Worm (Caenorhabditis elegans) whole organism, L4 larva: ENCODE data around the gene Y43B11AL.1.

ENCODE experiments used
- F10B5.3 ChIP-seq: sonication (generic microtip); optimal IDR thresholded peaks from 2 replicates; lab custom pipeline; 2016; ENCODE audit warnings: mild to moderate bottlenecking, missing genetic modification characterization, missing compliant biosample characterization
- F26F4.8 ChIP-seq: fragments of 200-800 bp; sonication (Bioruptor generic); conservative IDR thresholded peaks from 2 replicates; pipeline ENCODE4 v1.3.6; 2022; ENCODE audit warnings: missing genetic modification characterization, missing compliant biosample characterization
- F37D6.2 ChIP-seq: sonication (generic microtip); optimal IDR thresholded peaks from 2 replicates; lab custom pipeline; 2016; ENCODE audit warnings: mild to moderate bottlenecking, missing genetic modification characterization, missing compliant biosample characterization
- F44E2.7 ChIP-seq: fragments of 200-800 bp; sonication (Bioruptor generic); IDR thresholded peaks from 2 replicates; pipeline ENCODE4 v2.1.2; 2022; ENCODE audit warnings: missing genetic modification characterization, missing compliant biosample characterization
- R02D3.7 ChIP-seq: fragments of 150-350 bp; sonication (generic microtip); optimal IDR thresholded peaks from 3 replicates; lab custom pipeline; 2014; ENCODE audit warnings: missing biosample characterization, missing genetic modification characterization
- Y48G9A.11 ChIP-seq: fragments of 200-800 bp; sonication (Bioruptor generic); IDR thresholded peaks from 2 replicates; pipeline ENCODE4 v1.3.6; 2022; ENCODE audit warnings: missing genetic modification reagents, missing genetic modification characterization, missing compliant biosample characterization
- Y5F2A.4 ChIP-seq: fragments of 200-800 bp; sonication (Bioruptor generic); optimal IDR thresholded peaks from 2 replicates; lab custom pipeline; 2018; ENCODE audit warnings: mild to moderate bottlenecking, missing genetic modification characterization, missing compliant biosample characterization
- aha-1 ChIP-seq: fragments of 150-350 bp; peaks from one replicate; lab custom pipeline; 2014; ENCODE audit warnings: missing biosample characterization, missing genetic modification characterization
- arid-1 ChIP-seq: fragments of 200-800 bp; sonication (Bioruptor generic); conservative IDR thresholded peaks from 2 replicates; pipeline ENCODE4 v1.3.6; 2022; ENCODE audit warnings: missing genetic modification reagents, missing genetic modification characterization, missing compliant biosample characterization
- ceh-20 ChIP-seq: fragments of 200-800 bp; sonication (Bioruptor generic); IDR thresholded peaks from 2 replicates; pipeline ENCODE4 v1.3.6; 2022; ENCODE audit warnings: missing genetic modification reagents, missing genetic modification characterization, missing compliant biosample characterization
- ceh-28 ChIP-seq: fragments of 150-350 bp; optimal IDR thresholded peaks from 2 replicates; lab custom pipeline; 2014; ENCODE audit warnings: missing biosample characterization, missing genetic modification reagents, missing genetic modification characterization
- ceh-32 ChIP-seq: sonication (generic microtip); optimal IDR thresholded peaks from 2 replicates; lab custom pipeline; 2016; ENCODE audit warnings: mild to moderate bottlenecking, missing genetic modification characterization, missing compliant biosample characterization; ENCODE audit not compliant: poor library complexity
- ceh-62 ChIP-seq: sonication (generic microtip); optimal IDR thresholded peaks from 2 replicates; lab custom pipeline; 2017; ENCODE audit warnings: missing biosample characterization, missing genetic modification characterization
- ceh-82 ChIP-seq: sonication (generic microtip); optimal IDR thresholded peaks from 2 replicates; lab custom pipeline; 2017; ENCODE audit warnings: missing biosample characterization, missing genetic modification characterization
- ces-1 ChIP-seq: fragments of 150-350 bp; sonication (generic microtip); optimal IDR thresholded peaks from 4 replicates; lab custom pipeline; 2014; ENCODE audit warnings: missing biosample characterization, missing genetic modification reagents, missing genetic modification characterization
- ctbp-1 ChIP-seq: fragments of 200-800 bp; sonication (Bioruptor generic); IDR thresholded peaks from 2 replicates; pipeline ENCODE4 v1.3.6; 2022; ENCODE audit warnings: missing genetic modification reagents, missing genetic modification characterization, missing compliant biosample characterization
- daf-16 ChIP-seq, 3 experiments: sonication (generic microtip); optimal IDR thresholded peaks; 2 replicates each; lab custom pipeline; 2016 to 2017; ENCODE audit warnings: missing genetic modification characterization in 3 of 3, missing genetic modification reagents in 3 of 3, mild to moderate bottlenecking in 2 of 3, missing compliant biosample characterization in 2 of 3, missing biosample characterization in 1 of 3, moderate library complexity in 1 of 3
- dmd-6 ChIP-seq: fragments of 200-800 bp; sonication (Bioruptor generic); IDR thresholded peaks from 2 replicates; pipeline ENCODE4 v1.3.6; 2022; ENCODE audit warnings: missing genetic modification reagents, missing genetic modification characterization, missing compliant biosample characterization
- dpl-1 ChIP-seq: fragments of 150-350 bp; optimal IDR thresholded peaks from 2 replicates; lab custom pipeline; 2014; ENCODE audit warnings: missing biosample characterization, missing genetic modification reagents, missing genetic modification characterization
- dve-1 ChIP-seq: sonication (generic microtip); optimal IDR thresholded peaks from 2 replicates; lab custom pipeline; 2017; ENCODE audit warnings: antibody characterized with exemption, mild to moderate bottlenecking, missing genetic modification characterization, missing compliant biosample characterization; ENCODE audit not compliant: insufficient read depth
- egl-27 ChIP-seq: sonication (generic microtip); optimal IDR thresholded peaks from 3 replicates; lab custom pipeline; 2017; ENCODE audit warnings: missing biosample characterization, missing genetic modification reagents, missing genetic modification characterization
- gei-8 ChIP-seq: fragments of 200-800 bp; sonication (Bioruptor generic); optimal IDR thresholded peaks from 2 replicates; lab custom pipeline; 2018; ENCODE audit warnings: mild to moderate bottlenecking, missing genetic modification characterization, missing compliant biosample characterization
- hif-1 ChIP-seq, 2 experiments: sonication (generic microtip); optimal IDR thresholded peaks; 2 replicates each; lab custom pipeline; 2016 to 2017; ENCODE audit warnings: missing compliant biosample characterization in 2 of 2, missing genetic modification characterization in 2 of 2, missing genetic modification reagents in 2 of 2, missing genotype in 2 of 2, mild to moderate bottlenecking in 1 of 2
- hlh-30 ChIP-seq: sonication (generic microtip); optimal IDR thresholded peaks from 2 replicates; lab custom pipeline; 2017; ENCODE audit warnings: antibody characterized with exemption, mild to moderate bottlenecking, missing genetic modification characterization, missing compliant biosample characterization; ENCODE audit not compliant: insufficient read depth
- jun-1 ChIP-seq: fragments of 150-350 bp; optimal IDR thresholded peaks from 2 replicates; lab custom pipeline; 2014; ENCODE audit warnings: missing biosample characterization, missing genetic modification reagents, missing genetic modification characterization
- lin-39 ChIP-seq: fragments of 150-350 bp; optimal IDR thresholded peaks from 2 replicates; lab custom pipeline; 2014; ENCODE audit warnings: missing biosample characterization, missing genetic modification reagents, missing genetic modification characterization
- madf-5 ChIP-seq, 2 experiments: fragments of 200-800 bp; sonication (Bioruptor generic); IDR thresholded peaks; 2 replicates each; pipeline ENCODE4 v1.3.6; 2022; ENCODE audit warnings: missing compliant biosample characterization in 2 of 2, missing genetic modification characterization in 2 of 2
- mdl-1 ChIP-seq, 2 experiments: fragments of 150-350 bp in 1 of 2; sonication (generic microtip) in 1 of 2; optimal IDR thresholded peaks; 2 replicates each; lab custom pipeline; 2014 to 2017; ENCODE audit warnings: missing biosample characterization in 2 of 2, missing genetic modification characterization in 2 of 2
- mes-2 ChIP-seq: sonication (generic microtip); optimal IDR thresholded peaks from 2 replicates; lab custom pipeline; 2016; ENCODE audit warnings: missing genotype, mild to moderate bottlenecking, missing genetic modification characterization, missing compliant biosample characterization; ENCODE audit not compliant: poor library complexity, severe bottlenecking
- nhr-10 ChIP-seq: fragments of 150-350 bp; optimal IDR thresholded peaks from 2 replicates; lab custom pipeline; 2014; ENCODE audit warnings: missing biosample characterization, missing genetic modification characterization
- nhr-237 ChIP-seq: sonication (generic microtip); optimal IDR thresholded peaks from 2 replicates; lab custom pipeline; 2017; ENCODE audit warnings: missing biosample characterization, missing genetic modification characterization
- nhr-28 ChIP-seq: fragments of 150-350 bp; optimal IDR thresholded peaks from 2 replicates; lab custom pipeline; 2014; ENCODE audit warnings: missing biosample characterization, missing genetic modification characterization
- nhr-41 ChIP-seq: fragments of 200-800 bp; sonication (Bioruptor generic); IDR thresholded peaks from 2 replicates; pipeline ENCODE4 v1.3.6; 2022; ENCODE audit warnings: missing genetic modification reagents, missing genetic modification characterization, missing compliant biosample characterization
- nhr-76 ChIP-seq: fragments of 150-350 bp; optimal IDR thresholded peaks from 2 replicates; lab custom pipeline; 2014; ENCODE audit warnings: missing biosample characterization, missing genetic modification characterization
- nhr-77 ChIP-seq: fragments of 150-350 bp; optimal IDR thresholded peaks from 2 replicates; lab custom pipeline; 2014; ENCODE audit warnings: missing biosample characterization, missing genetic modification characterization
- pha-4 ChIP-seq, 2 experiments: fragments of 150-350 bp in 1 of 2; fragments of 200-800 bp in 1 of 2; sonication (Bioruptor generic) in 1 of 2; IDR thresholded peaks in 1 of 2; optimal IDR thresholded peaks in 1 of 2; 2 replicates each; pipeline versions ENCODE4 v1.3.6 to Lab custom; 2014 to 2022; ENCODE audit warnings: missing genetic modification characterization in 2 of 2, missing genetic modification reagents in 2 of 2, missing biosample characterization in 1 of 2, missing compliant biosample characterization in 1 of 2
- pqm-1 ChIP-seq: sonication (generic microtip); optimal IDR thresholded peaks from 2 replicates; lab custom pipeline; 2017; ENCODE audit warnings: missing biosample characterization, missing genetic modification characterization
- rbr-2 ChIP-seq: sonication (generic microtip); optimal IDR thresholded peaks from 2 replicates; lab custom pipeline; 2016; ENCODE audit warnings: missing genotype, missing genetic modification characterization, missing compliant biosample characterization
- sdz-12 ChIP-seq: fragments of 200-800 bp; sonication (Bioruptor generic); optimal IDR thresholded peaks from 2 replicates; lab custom pipeline; 2018; ENCODE audit warnings: mild to moderate bottlenecking, missing genetic modification characterization, missing compliant biosample characterization
- skn-1 ChIP-seq: fragments of 150-350 bp; optimal IDR thresholded peaks from 2 replicates; lab custom pipeline; 2014; ENCODE audit warnings: missing biosample characterization, missing genetic modification characterization
- spr-1 ChIP-seq: sonication (generic microtip); optimal IDR thresholded peaks from 2 replicates; lab custom pipeline; 2016; ENCODE audit warnings: mild to moderate bottlenecking, missing genetic modification characterization, missing compliant biosample characterization
- tag-97 ChIP-seq: fragments of 200-800 bp; sonication (Bioruptor generic); IDR thresholded peaks from 2 replicates; pipeline ENCODE4 v1.3.6; 2022; ENCODE audit warnings: missing genetic modification characterization, missing compliant biosample characterization
- tra-1 ChIP-seq: fragments of 200-800 bp; sonication (Bioruptor generic); IDR thresholded peaks from 2 replicates; pipeline ENCODE4 v1.3.6; 2022; ENCODE audit warnings: missing genetic modification reagents, missing genetic modification characterization, missing compliant biosample characterization
- unc-130 ChIP-seq: sonication (generic microtip); optimal IDR thresholded peaks from 2 replicates; lab custom pipeline; 2016; ENCODE audit warnings: missing genetic modification reagents, missing genetic modification characterization, missing compliant biosample characterization
- unc-62 ChIP-seq, 3 experiments: fragments of 150-350 bp in 1 of 3; sonication (generic microtip); optimal IDR thresholded peaks in 2 of 3; peaks in 1 of 3; 1 replicate in 1 of 3; 2 replicates in 2 of 3; lab custom pipeline; 2014 to 2017; ENCODE audit warnings: missing biosample characterization in 3 of 3, missing genetic modification characterization in 3 of 3, missing genetic modification reagents in 3 of 3, missing genotype in 1 of 3
- vab-7 ChIP-seq: fragments of 200-800 bp; sonication (Bioruptor generic); IDR thresholded peaks from 2 replicates; pipeline ENCODE4 v1.3.6; 2022; ENCODE audit warnings: missing genetic modification reagents, missing genetic modification characterization, missing compliant biosample characterization
- zfp-3 ChIP-seq: fragments of 200-800 bp; sonication (Bioruptor generic); conservative IDR thresholded peaks from 2 replicates; pipeline ENCODE4 v1.3.6; 2022; ENCODE audit warnings: missing genetic modification reagents, missing genetic modification characterization, missing compliant biosample characterization
- zip-2 ChIP-seq: fragments of 150-350 bp; optimal IDR thresholded peaks from 2 replicates; lab custom pipeline; 2014; ENCODE audit warnings: missing biosample characterization, missing genetic modification characterization
- ztf-7 ChIP-seq: fragments of 150-350 bp; optimal IDR thresholded peaks from 2 replicates; lab custom pipeline; 2014; ENCODE audit warnings: missing biosample characterization, missing genetic modification characterization

Y43B11AL.1 gene

DNA sequence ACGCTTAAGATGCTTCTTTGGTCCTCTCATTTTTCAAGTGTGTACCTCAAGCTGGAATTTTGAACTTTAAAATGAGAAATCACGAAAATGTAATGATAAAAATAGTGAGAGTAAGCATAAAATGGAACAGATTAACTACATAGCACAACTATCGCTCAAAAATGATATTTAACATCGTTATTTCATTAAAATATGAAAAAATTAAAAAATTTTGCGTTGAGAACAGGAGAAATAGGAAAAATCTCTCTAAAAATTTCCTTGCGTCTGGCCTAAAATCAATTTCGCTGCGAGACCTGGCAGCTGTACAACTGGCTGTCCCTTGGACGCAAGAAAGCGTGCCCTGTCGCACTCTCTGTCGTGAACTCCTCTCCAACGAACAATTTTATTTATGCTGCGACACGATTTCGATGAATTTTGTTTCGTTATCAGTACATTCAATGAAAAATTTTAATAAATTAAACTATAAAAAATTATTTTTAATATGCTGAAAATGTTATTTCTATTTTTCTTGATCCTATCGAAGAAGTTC, 19.6 kb downstream of the Y43B11AL.1 start, which contains the start of gene rps-4 (continued):
- TF ChIP-seq daf-16 (GFP tag; optimal IDR thresholded peaks at IDR 0.05; lab: Kevin White, UChicago): peak in 1 of 2 experiments; percentile 43
- TF ChIP-seq daf-16 (tag; optimal IDR thresholded peaks at IDR 0.05; lab: Kevin White, UChicago): peak; percentile 92
- no peak for TF ChIP-seq ctbp-1
- TF ChIP-seq nhr-237: no peak
- peak; percentile 87 for TF ChIP-seq nhr-28
- peak; percentile 97 for TF ChIP-seq aha-1
- peak; percentile 87 for TF ChIP-seq dpl-1 (GFP tag; lab: Kevin White, UChicago)
- TF ChIP-seq gei-8 (GFP tag; lab: Kevin White, UChicago): no peak
- TF ChIP-seq ces-1 (GFP tag; lab: Kevin White, UChicago): no peak
- TF ChIP-seq spr-1 (tag; lab: Kevin White, UChicago): peak; percentile 65
- no peak for TF ChIP-seq zip-2 (tag; lab: Kevin White, UChicago)
- TF ChIP-seq arid-1: peak; percentile 58; the same call in 1 of the 2 replicates
- TF ChIP-seq unc-62 (GFP tag; optimal IDR thresholded peaks at IDR 0.05 in 1 of 2; lab: Kevin White, UChicago): peak in 1 of 2 experiments; percentile 41
- no peak for TF ChIP-seq unc-62 (tag; optimal IDR thresholded peaks at IDR 0.05; lab: Kevin White, UChicago)
- TF ChIP-seq rbr-2 (tag; lab: Kevin White, UChicago): peak; percentile 75
- TF ChIP-seq Y5F2A.4: no peak
- peak; percentile 42 for TF ChIP-seq unc-130 (GFP tag; lab: Kevin White, UChicago)
- TF ChIP-seq lin-39 (tag; lab: Kevin White, UChicago): no peak
- TF ChIP-seq nhr-76 (tag; lab: Kevin White, UChicago): no peak
- no peak for TF ChIP-seq skn-1 (tag; lab: Kevin White, UChicago)
- TF ChIP-seq nhr-77 (tag; lab: Kevin White, UChicago): peak; percentile 86
- no peak for TF ChIP-seq ceh-28
- no peak for TF ChIP-seq madf-5 (GFP tag; IDR thresholded peaks at IDR 0.05; lab: Robert Waterston, UW)
- TF ChIP-seq sdz-12 (GFP tag; lab: Kevin White, UChicago): no peak
- no peak for TF ChIP-seq ceh-62 (tag; lab: Kevin White, UChicago)
- TF ChIP-seq egl-27 (tag; lab: Kevin White, UChicago): no peak
- no peak for TF ChIP-seq hlh-30 (tag; lab: Kevin White, UChicago)
- TF ChIP-seq ceh-20 (GFP tag; lab: Robert Waterston, UW): peak; percentile 79
- peak; percentile 83 for TF ChIP-seq dmd-6
- TF ChIP-seq mes-2 (tag; lab: Kevin White, UChicago): peak; percentile 93
- TF ChIP-seq F37D6.2 (tag; lab: Kevin White, UChicago): peak; percentile 59
- TF ChIP-seq F26F4.8: no peak
- TF ChIP-seq jun-1 (tag; lab: Kevin White, UChicago): peak; percentile 23
- peak; percentile 53 for TF ChIP-seq pqm-1 (tag; lab: Kevin White, UChicago)
- 0 out of 2 replicates have a peak, but pooled peaks have one; percentile 46 for TF ChIP-seq Y48G9A.11
- TF ChIP-seq nhr-10 (tag; lab: Kevin White, UChicago): no peak
- TF ChIP-seq nhr-41 (GFP tag; lab: Robert Waterston, UW): no peak
- peak; percentile 50; the same call in 1 of the 2 replicates for TF ChIP-seq vab-7 (GFP tag; lab: Robert Waterston, UW)
- TF ChIP-seq F10B5.3: no peak
- TF ChIP-seq ztf-7 (tag; lab: Kevin White, UChicago): no peak
- peak; percentile 73; the same call in 1 of the 2 replicates for TF ChIP-seq tra-1
- TF ChIP-seq F44E2.7: no peak
- peak in 1 of 2 experiments; percentile 67 for TF ChIP-seq hif-1 (tag; optimal IDR thresholded peaks at IDR 0.05; lab: Kevin White, UChicago)
- TF ChIP-seq ceh-32 (tag; lab: Kevin White, UChicago): no peak
- no peak for TF ChIP-seq ceh-82 (tag; lab: Kevin White, UChicago)
- TF ChIP-seq zfp-3 (GFP tag; lab: Robert Waterston, UW): 0 out of 2 replicates have a peak, but pooled peaks have one; percentile 39
- TF ChIP-seq R02D3.7: no peak
- TF ChIP-seq tag-97: no peak
- peak in 1 of 2 experiments; percentile 57 for TF ChIP-seq mdl-1 (tag; optimal IDR thresholded peaks at IDR 0.05; lab: Kevin White, UChicago)
- peak; percentile 96 for TF ChIP-seq dve-1 (tag; lab: Kevin White, UChicago)
- TF ChIP-seq pha-4 (GFP tag; IDR thresholded peaks at IDR 0.05; lab: Robert Waterston, UW): peak; percentile 68
- peak; percentile 62 for TF ChIP-seq pha-4 (tag; optimal IDR thresholded peaks at IDR 0.05; lab: Kevin White, UChicago)
